Fruit fly (Drosophila melanogaster): ENCODE data around the gene CG32984.

DNA sequence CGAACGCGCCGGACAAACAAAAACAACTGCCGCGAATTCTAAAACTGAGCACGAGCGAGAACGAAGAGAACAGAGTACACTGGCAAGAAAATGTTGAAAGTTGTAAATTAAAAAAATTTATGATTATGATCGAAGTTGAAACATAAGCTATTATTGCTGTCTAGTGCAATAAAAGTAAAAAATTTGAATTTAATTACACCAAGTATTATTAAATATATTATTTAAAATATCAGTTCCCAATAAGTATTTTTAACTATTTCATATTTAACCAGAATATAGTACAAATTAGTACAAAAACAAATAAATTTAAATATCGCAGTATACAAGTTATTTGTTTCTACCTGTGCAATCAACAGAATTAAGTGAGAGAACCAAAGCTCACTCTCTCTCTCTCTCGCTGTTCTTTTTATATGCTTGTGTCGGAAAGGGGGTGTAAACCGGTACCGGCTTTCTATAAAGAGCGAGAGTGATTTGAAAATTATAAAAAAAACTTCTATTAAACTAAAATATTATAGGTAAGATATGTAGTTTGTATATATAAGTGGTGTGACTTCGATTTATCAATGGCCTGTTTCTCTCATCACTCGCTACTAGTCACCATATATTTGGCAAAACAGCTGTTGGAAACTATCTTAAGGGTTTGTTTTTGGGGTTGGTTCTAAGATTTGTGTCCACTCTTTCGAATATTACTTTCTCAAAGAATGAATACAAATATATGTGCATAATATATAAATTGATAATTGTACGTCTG lies 13.4 kb upstream of the CG32984 start, which contains the start of gene C1GalTA:
- TF ChIP-seq svp (GFP tag) (peak; percentile 96), CG6854 (GFP tag; optimal IDR thresholded peaks at IDR 0.05) (peak; percentile 94), Hr39 (GFP tag; optimal IDR thresholded peaks at IDR 0.05) (peak; percentile 71), CG1621 (tag; optimal IDR thresholded peaks at IDR 0.05) (peak; percentile 90), OdsH (GFP tag; optimal IDR thresholded peaks at IDR 0.05) (peak; percentile 96), CG10669 (GFP tag; optimal IDR thresholded peaks at IDR 0.05) (peak; percentile 97), CG8119 (GFP tag; IDR thresholded peaks at IDR 0.05) (peak; percentile 99), Blimp-1 (GFP tag; optimal IDR thresholded peaks at IDR 0.05) (peak; percentile 95), Gug (GFP tag; IDR thresholded peaks at IDR 0.05) (peak; percentile 96), ss (GFP tag; optimal IDR thresholded peaks at IDR 0.05) (peak; percentile 98 to 99), fd59A (GFP tag; optimal IDR thresholded peaks at IDR 0.05) (peak; percentile 94), cyc (GFP tag; optimal IDR thresholded peaks at IDR 0.05) (peak; percentile 89), Lpt (GFP tag; optimal IDR thresholded peaks at IDR 0.05) (peak; percentile 95)
